Worm (Caenorhabditis elegans): Measurements from ENCODE around the gene pygo-1.

- TF ChIP-seq zip-5 (tag; optimal IDR thresholded peaks at IDR 0.05) (no peak), hlh-15 (tag; optimal IDR thresholded peaks at IDR 0.05) (no peak), pha-4 (tag; optimal IDR thresholded peaks at IDR 0.05) (no peak), K02D7.2 (tag; optimal IDR thresholded peaks at IDR 0.05) (no peak), ets-4 (tag; optimal IDR thresholded peaks at IDR 0.05) (no peak), ama-1 (optimal IDR thresholded peaks at IDR 0.05) (no peak), hlh-6 (tag; optimal IDR thresholded peaks at IDR 0.05) (no peak), nhr-11 (tag; optimal IDR thresholded peaks at IDR 0.05) (no peak), rnt-1 (tag; optimal IDR thresholded peaks at IDR 0.05) (no peak), ceh-48 (tag; optimal IDR thresholded peaks at IDR 0.05) (no peak), pqm-1 (tag; optimal IDR thresholded peaks at IDR 0.05) (no peak), tbx-7 (tag; optimal IDR thresholded peaks at IDR 0.05) (no peak), hlh-8 (tag; optimal IDR thresholded peaks at IDR 0.05) (no peak), ceh-2 (tag; optimal IDR thresholded peaks at IDR 0.05) (no peak)
These were observed 38.9 kb downstream of the pygo-1 start, which contains the start of gene tkr-3 for ce11 chrIV:5121995-5122394.

Measured in whole organism, late embryonic.